Fruit fly (Drosophila melanogaster) S2 (cell line): Measurements from ENCODE around the gene CG2955.

Experiments
- CG8478 ChIP-seq: fragments of >200 bp; optimal IDR thresholded peaks from 2 replicates; lab custom pipeline; 2018
- CTCF ChIP-seq, 2 experiments: fragments of >200 bp; optimal IDR thresholded peaks; 2 replicates each; lab custom pipeline; 2018

DNA sequence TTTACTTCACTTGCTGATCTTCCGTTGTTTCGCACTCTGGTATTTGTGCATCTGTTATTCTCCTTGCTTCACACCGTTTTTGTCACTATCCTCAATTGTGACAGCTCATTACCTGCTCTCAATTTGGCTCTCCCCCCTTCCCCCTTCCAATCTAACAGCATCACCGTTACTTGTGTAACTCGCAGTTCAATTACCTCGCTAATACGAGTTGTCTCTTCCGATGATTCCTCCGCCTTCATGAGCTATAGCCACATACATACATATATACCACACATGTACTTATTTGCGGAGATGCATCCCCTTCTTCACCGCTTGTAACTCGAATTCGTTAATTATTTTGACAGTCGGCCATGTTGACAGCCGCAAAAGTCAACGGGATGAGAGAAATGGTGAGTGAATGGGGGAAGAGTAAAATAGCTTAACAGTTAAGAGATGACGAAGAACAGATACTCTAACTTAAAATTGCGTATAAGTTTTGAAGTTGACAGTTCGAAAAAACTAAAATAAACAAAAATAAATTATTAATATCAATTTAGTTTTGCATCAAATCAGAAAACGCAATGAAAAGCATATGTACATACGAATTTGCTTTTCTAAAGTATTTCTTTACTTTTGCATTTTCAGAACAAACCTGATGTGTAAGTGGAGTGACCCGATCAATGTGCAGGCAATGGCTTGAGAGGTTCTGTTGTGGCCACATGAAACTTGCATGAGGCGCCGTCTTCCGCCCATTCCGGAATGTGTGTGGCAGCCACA is 36.4 kb downstream of the CG2955 start:
- no peak for TF ChIP-seq CG8478 (lab: Kevin White, UChicago)
- no peak for TF ChIP-seq CTCF (optimal IDR thresholded peaks at IDR 0.05; lab: Kevin White, UChicago)
